Worm (Caenorhabditis elegans) whole organism, late embryonic: ENCODE results near the gene rde-8.

Experiments
- C08G9.2 ChIP-seq: sonication (generic microtip); optimal IDR thresholded peaks from 2 replicates; lab custom pipeline; 2016; ENCODE audit warnings: mild to moderate bottlenecking, missing genetic modification characterization, moderate library complexity, missing compliant biosample characterization
- ahr-1 ChIP-seq: sonication (generic microtip); optimal IDR thresholded peaks from 2 replicates; lab custom pipeline; 2016; ENCODE audit warnings: missing genetic modification characterization, missing compliant biosample characterization
- ceh-14 ChIP-seq: sonication (generic microtip); optimal IDR thresholded peaks from 2 replicates; lab custom pipeline; 2016; ENCODE audit warnings: missing genotype, missing genetic modification characterization, missing compliant biosample characterization
- ceh-18 ChIP-seq: sonication (generic microtip); optimal IDR thresholded peaks from 2 replicates; lab custom pipeline; 2016; ENCODE audit warnings: missing genetic modification characterization, missing compliant biosample characterization
- ceh-19 ChIP-seq: fragments of 200-800 bp; sonication (Bioruptor generic); optimal IDR thresholded peaks from 2 replicates; lab custom pipeline; 2018; ENCODE audit warnings: mild to moderate bottlenecking, missing genetic modification characterization, missing compliant biosample characterization
- ceh-2 ChIP-seq: sonication (generic microtip); optimal IDR thresholded peaks from 2 replicates; lab custom pipeline; 2016; ENCODE audit warnings: missing genotype, missing genetic modification characterization, missing compliant biosample characterization
- ceh-24 ChIP-seq: sonication (generic microtip); optimal IDR thresholded peaks from 2 replicates; lab custom pipeline; 2016; ENCODE audit warnings: mild to moderate bottlenecking, missing genetic modification characterization, missing compliant biosample characterization
- ceh-30 ChIP-seq: fragments of 150-350 bp; optimal IDR thresholded peaks from 2 replicates; lab custom pipeline; 2014; ENCODE audit warnings: missing biosample characterization, missing genetic modification characterization
- ceh-31 ChIP-seq: sonication (generic microtip); optimal IDR thresholded peaks from 2 replicates; lab custom pipeline; 2016; ENCODE audit warnings: missing genetic modification characterization, missing compliant biosample characterization
- ceh-9 ChIP-seq: sonication (generic microtip); optimal IDR thresholded peaks from 2 replicates; lab custom pipeline; 2016; ENCODE audit warnings: mild to moderate bottlenecking, missing genetic modification characterization, inconsistent platforms, missing compliant biosample characterization
- eyg-1 ChIP-seq: sonication (generic microtip); optimal IDR thresholded peaks from 2 replicates; lab custom pipeline; 2016; ENCODE audit warnings: missing genotype, missing genetic modification characterization, missing compliant biosample characterization
- fax-1 ChIP-seq: sonication (generic microtip); optimal IDR thresholded peaks from 2 replicates; lab custom pipeline; 2016; ENCODE audit warnings: missing genotype, missing genetic modification characterization, missing compliant biosample characterization
- fkh-10 ChIP-seq: fragments of 150-350 bp; optimal IDR thresholded peaks from 2 replicates; lab custom pipeline; 2014; ENCODE audit warnings: missing biosample characterization, missing genetic modification reagents, missing genetic modification characterization
- fkh-6 ChIP-seq: sonication (generic microtip); optimal IDR thresholded peaks from 2 replicates; lab custom pipeline; 2016; ENCODE audit warnings: missing genetic modification characterization, missing compliant biosample characterization
- gmeb-2 ChIP-seq: sonication (generic microtip); optimal IDR thresholded peaks from 2 replicates; lab custom pipeline; 2016; ENCODE audit warnings: missing genetic modification characterization, inconsistent platforms, missing compliant biosample characterization
- hlh-15 ChIP-seq: sonication (generic microtip); optimal IDR thresholded peaks from 2 replicates; lab custom pipeline; 2016; ENCODE audit warnings: missing genetic modification characterization, missing compliant biosample characterization
- hlh-30 ChIP-seq: sonication (generic microtip); optimal IDR thresholded peaks from 2 replicates; lab custom pipeline; 2017; ENCODE audit warnings: antibody characterized with exemption, missing genetic modification characterization, missing compliant biosample characterization; ENCODE audit not compliant: insufficient read depth
- hlh-8 ChIP-seq: sonication (generic microtip); optimal IDR thresholded peaks from 2 replicates; lab custom pipeline; 2016; ENCODE audit warnings: missing genotype, missing genetic modification characterization, missing compliant biosample characterization
- lin-11 ChIP-seq: fragments of 200-800 bp; sonication (Bioruptor generic); optimal IDR thresholded peaks from 2 replicates; lab custom pipeline; 2018; ENCODE audit warnings: mild to moderate bottlenecking, missing genetic modification characterization, missing compliant biosample characterization
- mec-3 ChIP-seq: sonication (generic microtip); optimal IDR thresholded peaks from 2 replicates; lab custom pipeline; 2016; ENCODE audit warnings: borderline replicate concordance, missing genetic modification characterization, missing compliant biosample characterization
- nfya-1 ChIP-seq: sonication (generic microtip); optimal IDR thresholded peaks from 2 replicates; lab custom pipeline; 2017; ENCODE audit warnings: missing genetic modification characterization, mild to moderate bottlenecking, missing compliant biosample characterization, antibody characterized with exemption, moderate library complexity
- nhr-11 ChIP-seq: fragments of 150-350 bp; optimal IDR thresholded peaks from 2 replicates; lab custom pipeline; 2014; ENCODE audit warnings: missing biosample characterization, missing genetic modification characterization
- nhr-232 ChIP-seq: sonication (generic microtip); optimal IDR thresholded peaks from 2 replicates; lab custom pipeline; 2016; ENCODE audit warnings: missing genetic modification characterization, missing compliant biosample characterization
- npax-4 ChIP-seq: sonication (generic microtip); optimal IDR thresholded peaks from 2 replicates; lab custom pipeline; 2016; ENCODE audit warnings: missing genetic modification characterization, missing compliant biosample characterization
- pag-3 ChIP-seq: sonication (generic microtip); optimal IDR thresholded peaks from 2 replicates; lab custom pipeline; 2016; ENCODE audit warnings: missing compliant biosample characterization, missing genetic modification characterization, borderline replicate concordance
- pat-9 ChIP-seq: fragments of 200-800 bp; sonication (Bioruptor generic); optimal IDR thresholded peaks from 2 replicates; lab custom pipeline; 2018; ENCODE audit warnings: mild to moderate bottlenecking, missing genetic modification characterization, moderate library complexity, missing compliant biosample characterization
- pha-2 ChIP-seq: sonication (generic microtip); optimal IDR thresholded peaks from 2 replicates; lab custom pipeline; 2017; ENCODE audit warnings: mild to moderate bottlenecking, missing genetic modification characterization, missing compliant biosample characterization
- pqm-1 ChIP-seq: sonication (generic microtip); optimal IDR thresholded peaks from 2 replicates; lab custom pipeline; 2016; ENCODE audit warnings: missing genetic modification characterization, missing compliant biosample characterization
- pros-1 ChIP-seq: fragments of 150-350 bp; optimal IDR thresholded peaks from 2 replicates; lab custom pipeline; 2014; ENCODE audit warnings: missing biosample characterization, missing genetic modification reagents, missing genetic modification characterization
- ref-2 ChIP-seq: sonication (generic microtip); optimal IDR thresholded peaks from 2 replicates; lab custom pipeline; 2016; ENCODE audit warnings: missing genetic modification characterization, missing compliant biosample characterization
- ttx-3 ChIP-seq: sonication (generic microtip); optimal IDR thresholded peaks from 2 replicates; lab custom pipeline; 2016; ENCODE audit warnings: missing genetic modification reagents, missing genetic modification characterization, missing compliant biosample characterization
- unc-3 ChIP-seq, 2 experiments: fragments of 200-800 bp in 1 of 2; sonication (Bioruptor generic) in 1 of 2; sonication (generic microtip) in 1 of 2; conservative IDR thresholded peaks in 1 of 2; optimal IDR thresholded peaks in 1 of 2; 2 replicates each; pipeline versions ENCODE4 v1.3.6 to Lab custom; 2016 to 2022; ENCODE audit warnings: missing compliant biosample characterization in 2 of 2, missing genetic modification characterization in 2 of 2, missing genetic modification reagents in 1 of 2
- unc-42 ChIP-seq: sonication (generic microtip); optimal IDR thresholded peaks from 2 replicates; lab custom pipeline; 2016; ENCODE audit warnings: missing genotype, missing genetic modification characterization, missing compliant biosample characterization
- ztf-16 ChIP-seq: sonication (generic microtip); optimal IDR thresholded peaks from 2 replicates; lab custom pipeline; 2017; ENCODE audit warnings: missing genetic modification characterization, missing compliant biosample characterization

rde-8 gene

ce11 chrIV:7103211-7103679 is at the start of gene rde-8, which contains the start of gene ZC477.3:
rde-8 (minus strand) TSS chrIV:7103261.
ZC477.3 (plus strand) TSS chrIV:7103492.
- TF ChIP-seq pha-2: no peak
- TF ChIP-seq unc-42 (tag; lab: Kevin White, UChicago): peak; percentile 16
- peak; percentile 37 for TF ChIP-seq nfya-1 (tag; lab: Kevin White, UChicago)
- TF ChIP-seq, all 69 proteins: peak for 2

- TF ChIP-seq pat-9 (no peak), lin-11 (tag; lab: Kevin White, UChicago) (no peak), fax-1 (tag; lab: Kevin White, UChicago) (no peak), nfya-1 (tag; lab: Kevin White, UChicago) (no peak), ceh-2 (no peak), ceh-9 (tag; lab: Kevin White, UChicago) (no peak), hlh-8 (tag; lab: Kevin White, UChicago) (no peak), ceh-30 (tag; lab: Kevin White, UChicago) (no peak), ceh-19 (no peak)
- TF ChIP-seq, all 69 proteins: peak for 0
Observed at ce11 chrIV:7152409-7152808, 49.3 kb upstream of the rde-8 start, which contains the start of gene col-113. col-113 (minus strand) TSS chrIV:7152509.

- peak; percentile 16 for TF ChIP-seq nfya-1 (tag; lab: Kevin White, UChicago)
- no peak for TF ChIP-seq pros-1 (tag; lab: Kevin White, UChicago)
- TF ChIP-seq, all 69 proteins: peak for 1
Observed at ce11 chrIV:7149020-7149601, 46.0 kb upstream of the rde-8 start, which contains the start of gene C34D4.4. C34D4.4 (plus strand) TSS chrIV:7149361.

- TF ChIP-seq hlh-30 (tag; lab: Kevin White, UChicago) (peak; percentile 55), nfya-1 (tag; lab: Kevin White, UChicago) (peak; percentile 2), hlh-15 (tag; lab: Kevin White, UChicago) (no peak)
Observed at ce11 chrIV:7147722-7148121, 44.7 kb upstream of the rde-8 start.

ce11 chrIV:7144670-7145257 is 41.7 kb upstream of the rde-8 start, which contains the start of gene hecd-1:
hecd-1 (minus strand) TSS chrIV:7144720.
- TF ChIP-seq lin-11 (tag; lab: Kevin White, UChicago) (no peak), hlh-30 (tag; lab: Kevin White, UChicago) (peak; percentile 19)

- TF ChIP-seq pag-3 (tag; lab: Kevin White, UChicago): no peak
- no peak for TF ChIP-seq ttx-3 (tag; lab: Kevin White, UChicago)
- no peak for TF ChIP-seq npax-4 (tag; lab: Kevin White, UChicago)
- TF ChIP-seq hlh-15 (tag; lab: Kevin White, UChicago): no peak
- TF ChIP-seq ahr-1 (tag; lab: Kevin White, UChicago): no peak
- no peak for TF ChIP-seq ceh-24 (tag; lab: Kevin White, UChicago)
- no peak for TF ChIP-seq fkh-10 (GFP tag; lab: Kevin White, UChicago)
- no peak for TF ChIP-seq fax-1 (tag; lab: Kevin White, UChicago)
- TF ChIP-seq ceh-30 (tag; lab: Kevin White, UChicago): no peak
- no peak for TF ChIP-seq ref-2 (tag; lab: Kevin White, UChicago)
- TF ChIP-seq C08G9.2: no peak
- TF ChIP-seq eyg-1: no peak
Observed at ce11 chrIV:7139143-7139542, 36.1 kb upstream of the rde-8 start.

- TF ChIP-seq mec-3 (tag; lab: Kevin White, UChicago): no peak
- no peak for TF ChIP-seq pros-1 (tag; lab: Kevin White, UChicago)
- TF ChIP-seq ceh-18 (tag; lab: Kevin White, UChicago): no peak
- no peak for TF ChIP-seq gmeb-2 (tag; lab: Kevin White, UChicago)
- TF ChIP-seq pqm-1: no peak
- no peak for TF ChIP-seq fkh-6 (tag; lab: Kevin White, UChicago)
- no peak for TF ChIP-seq pat-9
- no peak for TF ChIP-seq hlh-30 (tag; lab: Kevin White, UChicago)
- TF ChIP-seq pha-2: no peak
- TF ChIP-seq ceh-31 (tag; lab: Kevin White, UChicago): no peak
- no peak for TF ChIP-seq nhr-232 (tag; lab: Kevin White, UChicago)
- no peak for TF ChIP-seq ceh-30 (tag; lab: Kevin White, UChicago)
- TF ChIP-seq lin-11 (tag; lab: Kevin White, UChicago): no peak
- no peak for TF ChIP-seq eyg-1
- no peak for TF ChIP-seq fkh-10 (GFP tag; lab: Kevin White, UChicago)
- no peak for TF ChIP-seq nhr-11 (tag; lab: Kevin White, UChicago)
- TF ChIP-seq ztf-16 (tag; lab: Kevin White, UChicago): no peak
- TF ChIP-seq ceh-14 (tag; lab: Kevin White, UChicago): no peak
- TF ChIP-seq unc-3 (GFP tag; conservative IDR thresholded peaks at IDR 0.05; lab: Robert Waterston, UW): no peak
- TF ChIP-seq unc-3 (tag; optimal IDR thresholded peaks at IDR 0.05; lab: Kevin White, UChicago): no peak
Observed at ce11 chrIV:7133983-7134382, 30.9 kb upstream of the rde-8 start, which contains the start of gene mutd-1. mutd-1 (minus strand) TSS chrIV:7134083.
